Worm (Caenorhabditis elegans) whole organism, young adult: ENCODE measurements around the gene sre-8.

Source experiments
- F37B4.10 ChIP-seq: fragments of 200-800 bp; sonication (Bioruptor generic); IDR thresholded peaks from 2 replicates; pipeline ENCODE4 v1.3.6; 2022; ENCODE audit warnings: missing genetic modification characterization, missing compliant biosample characterization
- F57A8.1 ChIP-seq: fragments of 200-800 bp; sonication (Bioruptor generic); optimal IDR thresholded peaks from 2 replicates; lab custom pipeline; 2018; ENCODE audit warnings: mild to moderate bottlenecking, missing genetic modification characterization, moderate library complexity, missing compliant biosample characterization
- K11D2.4 ChIP-seq: fragments of 200-800 bp; sonication (Bioruptor generic); IDR thresholded peaks from 2 replicates; pipeline ENCODE4 v1.3.6; 2022; ENCODE audit warnings: missing genetic modification reagents, missing genetic modification characterization, missing compliant biosample characterization
- T26A5.8 ChIP-seq: sonication (generic microtip); optimal IDR thresholded peaks from 2 replicates; lab custom pipeline; 2016; ENCODE audit warnings: missing genetic modification characterization, missing compliant biosample characterization
- akir-1 ChIP-seq: fragments of 200-800 bp; sonication (Bioruptor generic); optimal IDR thresholded peaks from 2 replicates; lab custom pipeline; 2018; ENCODE audit warnings: mild to moderate bottlenecking, missing genetic modification characterization, moderate library complexity, missing compliant biosample characterization
- aptf-2 ChIP-seq: fragments of 200-800 bp; sonication (Bioruptor generic); conservative IDR thresholded peaks from 2 replicates; pipeline ENCODE4 v1.3.6; 2022; ENCODE audit warnings: missing genetic modification reagents, missing genetic modification characterization, missing compliant biosample characterization
- aptf-3 ChIP-seq: fragments of 200-800 bp; sonication (Bioruptor generic); IDR thresholded peaks from 2 replicates; pipeline ENCODE4 v1.3.6; 2022; ENCODE audit warnings: missing genetic modification characterization, missing compliant biosample characterization
- atf-7 ChIP-seq: sonication (generic microtip); optimal IDR thresholded peaks from 2 replicates; lab custom pipeline; 2017; ENCODE audit warnings: mild to moderate bottlenecking, missing genetic modification characterization, missing compliant biosample characterization
- athp-1 ChIP-seq: sonication (generic microtip); optimal IDR thresholded peaks from 2 replicates; lab custom pipeline; 2017; ENCODE audit warnings: mild to moderate bottlenecking, missing genetic modification characterization, missing compliant biosample characterization
- attf-3 ChIP-seq: fragments of 200-800 bp; sonication (Bioruptor generic); conservative IDR thresholded peaks from 2 replicates; pipeline ENCODE4 v1.3.6; 2022; ENCODE audit warnings: missing genetic modification reagents, missing genetic modification characterization, missing compliant biosample characterization
- attf-6 ChIP-seq: fragments of 200-800 bp; sonication (Bioruptor generic); IDR thresholded peaks from 2 replicates; pipeline ENCODE4 v1.3.6; 2022; ENCODE audit warnings: missing genetic modification reagents, missing genetic modification characterization, missing compliant biosample characterization
- bed-2 ChIP-seq: fragments of 200-800 bp; sonication (Bioruptor generic); IDR thresholded peaks from 2 replicates; pipeline ENCODE4 v1.3.6; 2022; ENCODE audit warnings: missing genetic modification reagents, missing genetic modification characterization, missing compliant biosample characterization
- cebp-2 ChIP-seq: fragments of 200-800 bp; sonication (Bioruptor generic); IDR thresholded peaks from 2 replicates; pipeline ENCODE4 v1.3.6; 2022; ENCODE audit warnings: missing genetic modification characterization, missing compliant biosample characterization
- ceh-91 ChIP-seq: fragments of 200-800 bp; sonication (Bioruptor generic); IDR thresholded peaks from 2 replicates; pipeline ENCODE4 v1.3.6; 2022; ENCODE audit warnings: missing genetic modification reagents, missing genetic modification characterization, missing compliant biosample characterization
- egl-44 ChIP-seq: fragments of 200-800 bp; sonication (Bioruptor generic); IDR thresholded peaks from 2 replicates; pipeline ENCODE4 v1.3.6; 2022; ENCODE audit warnings: missing genetic modification reagents, missing genetic modification characterization, missing compliant biosample characterization
- ets-4 ChIP-seq: fragments of 200-800 bp; sonication (Bioruptor generic); optimal IDR thresholded peaks from 2 replicates; lab custom pipeline; 2018; ENCODE audit warnings: mild to moderate bottlenecking, missing genetic modification characterization, missing compliant biosample characterization
- fkh-3 ChIP-seq: sonication (generic microtip); optimal IDR thresholded peaks from 2 replicates; lab custom pipeline; 2016; ENCODE audit warnings: mild to moderate bottlenecking, missing genetic modification characterization, missing compliant biosample characterization
- hlh-26 ChIP-seq: fragments of 200-800 bp; sonication (Bioruptor generic); conservative IDR thresholded peaks from 2 replicates; pipeline ENCODE4 v1.3.6; 2022; ENCODE audit warnings: missing genetic modification reagents, missing genetic modification characterization, missing compliant biosample characterization
- lag-1 ChIP-seq: fragments of 200-800 bp; sonication (Bioruptor generic); IDR thresholded peaks from 2 replicates; pipeline ENCODE4 v1.3.6; 2022; ENCODE audit warnings: missing genetic modification reagents, missing genetic modification characterization, missing compliant biosample characterization
- let-607 ChIP-seq, 2 experiments: fragments of 200-800 bp in 1 of 2; sonication (Bioruptor generic) in 1 of 2; sonication (generic microtip) in 1 of 2; optimal IDR thresholded peaks; 2 replicates each; lab custom pipeline; 2016 to 2018; ENCODE audit warnings: mild to moderate bottlenecking in 2 of 2, missing compliant biosample characterization in 2 of 2, missing genetic modification characterization in 2 of 2, moderate library complexity in 2 of 2, missing genotype in 1 of 2
- lin-40 ChIP-seq: sonication (generic microtip); optimal IDR thresholded peaks from 2 replicates; lab custom pipeline; 2016; ENCODE audit warnings: missing genetic modification characterization, mild to moderate bottlenecking, missing compliant biosample characterization, missing genotype, missing genetic modification reagents
- mcd-1 ChIP-seq: fragments of 200-800 bp; sonication (Bioruptor generic); IDR thresholded peaks from 2 replicates; pipeline ENCODE4 v1.3.6; 2022; ENCODE audit warnings: missing genetic modification reagents, missing genetic modification characterization, missing compliant biosample characterization
- mel-28 ChIP-seq: sonication (generic microtip); optimal IDR thresholded peaks from 2 replicates; lab custom pipeline; 2016; ENCODE audit warnings: borderline replicate concordance, mild to moderate bottlenecking, missing genetic modification characterization, missing compliant biosample characterization
- nfya-1 ChIP-seq: sonication (generic microtip); optimal IDR thresholded peaks from 2 replicates; lab custom pipeline; 2017; ENCODE audit warnings: antibody characterized with exemption, missing compliant biosample characterization, missing genetic modification characterization, borderline replicate concordance; ENCODE audit not compliant: insufficient read depth
- nhr-120 ChIP-seq: fragments of 200-800 bp; sonication (Bioruptor generic); IDR thresholded peaks from 2 replicates; pipeline ENCODE4 v1.3.6; 2022; ENCODE audit warnings: missing genetic modification characterization, missing compliant biosample characterization
- nhr-179 ChIP-seq: sonication (generic microtip); optimal IDR thresholded peaks from 2 replicates; lab custom pipeline; 2016; ENCODE audit warnings: mild to moderate bottlenecking, missing genetic modification characterization, missing compliant biosample characterization
- nhr-80 ChIP-seq: sonication (generic microtip); optimal IDR thresholded peaks from 2 replicates; lab custom pipeline; 2016; ENCODE audit warnings: missing genetic modification characterization, missing compliant biosample characterization
- pha-4 ChIP-seq: fragments of 150-350 bp; sonication (generic microtip); optimal IDR thresholded peaks from 2 replicates; lab custom pipeline; 2014; ENCODE audit warnings: missing biosample characterization, missing genetic modification reagents, missing genetic modification characterization
- snpc-1.1 ChIP-seq: sonication (generic microtip); optimal IDR thresholded peaks from 2 replicates; lab custom pipeline; 2017; ENCODE audit warnings: missing genetic modification characterization, mild to moderate bottlenecking, missing compliant biosample characterization, antibody characterized with exemption, moderate library complexity, missing genotype, missing genetic modification reagents; ENCODE audit not compliant: insufficient read depth
- snpc-4 ChIP-seq, 5 experiments: fragments of 150-350 bp in 1 of 5; sonication (generic microtip) in 4 of 5; optimal IDR thresholded peaks; 2 replicates each; lab custom pipeline; 2014 to 2018; ENCODE audit warnings: missing genetic modification characterization in 5 of 5, missing biosample characterization in 3 of 5, antibody characterized with exemption in 2 of 5, mild to moderate bottlenecking in 2 of 5, missing compliant biosample characterization in 2 of 5, missing genotype in 2 of 5, moderate library complexity in 2 of 5, missing genetic modification reagents in 1 of 5
- ztf-25 ChIP-seq: fragments of 200-800 bp; sonication (Bioruptor generic); IDR thresholded peaks from 2 replicates; pipeline ENCODE4 v1.3.6; 2022; ENCODE audit warnings: missing genetic modification reagents, missing genetic modification characterization, missing compliant biosample characterization
- ztf-28 ChIP-seq: fragments of 200-800 bp; sonication (Bioruptor generic); IDR thresholded peaks from 2 replicates; pipeline ENCODE4 v1.3.6; 2022; ENCODE audit warnings: missing genetic modification reagents, missing genetic modification characterization, missing compliant biosample characterization

sre-8 gene

ce11 chrV:14246761-14247160 is 10.2 kb upstream of the sre-8 start, which contains the start of gene K02E11.3 (continued):
- TF ChIP-seq egl-44 (GFP tag; lab: Robert Waterston, UW): no peak

ce11 chrV:14248025-14248424 is 8.9 kb upstream of the sre-8 start, which contains the start of gene K02E11.4:
TSS of gene K02E11.4 (minus strand) at chrV:14248125.
- TF ChIP-seq snpc-1.1 (tag; lab: Kevin White, UChicago) (no peak), nfya-1 (tag; lab: Kevin White, UChicago) (no peak), athp-1 (tag; lab: Kevin White, UChicago) (no peak), F57A8.1 (no peak), aptf-2 (GFP tag; lab: Robert Waterston, UW) (no peak), T26A5.8 (tag; lab: Kevin White, UChicago) (no peak), pha-4 (no peak), akir-1 (GFP tag; lab: Kevin White, UChicago) (no peak), fkh-3 (tag; lab: Kevin White, UChicago) (no peak), snpc-4 (GFP tag; optimal IDR thresholded peaks at IDR 0.05; lab: Kevin White, UChicago) (no peak), snpc-4 (tag; optimal IDR thresholded peaks at IDR 0.05; lab: Kevin White, UChicago) (no peak), cebp-2 (GFP tag; lab: Robert Waterston, UW) (no peak), attf-3 (GFP tag; lab: Robert Waterston, UW) (no peak), F37B4.10 (no peak), bed-2 (GFP tag; lab: Robert Waterston, UW) (no peak), ceh-91 (GFP tag; lab: Robert Waterston, UW) (no peak), attf-6 (GFP tag; lab: Robert Waterston, UW) (no peak), nhr-120 (GFP tag; lab: Robert Waterston, UW) (no peak), lag-1 (GFP tag; lab: Robert Waterston, UW) (no peak)

ce11 chrV:14248654-14249053 is 8.3 kb upstream of the sre-8 start, which contains the start of gene K02E11.6:
TSS of gene K02E11.6 (plus strand) at chrV:14248802.
- no peak for TF ChIP-seq hlh-26 (GFP tag; lab: Robert Waterston, UW)
- no peak for TF ChIP-seq ztf-28 (GFP tag; lab: Robert Waterston, UW)

- TF ChIP-seq mel-28 (tag; lab: Kevin White, UChicago) (no peak), K11D2.4 (GFP tag; lab: Robert Waterston, UW) (no peak), F37B4.10 (no peak), nhr-80 (tag; lab: Kevin White, UChicago) (no peak), snpc-4 (GFP tag; optimal IDR thresholded peaks at IDR 0.05; lab: Kevin White, UChicago) (no peak), snpc-4 (tag; optimal IDR thresholded peaks at IDR 0.05; lab: Kevin White, UChicago) (no peak), mcd-1 (GFP tag; lab: Robert Waterston, UW) (no peak), ztf-25 (GFP tag; lab: Robert Waterston, UW) (no peak), ets-4 (GFP tag; lab: Kevin White, UChicago) (no peak), let-607 (tag; optimal IDR thresholded peaks at IDR 0.05; lab: Kevin White, UChicago) (no peak), lin-40 (tag; lab: Kevin White, UChicago) (no peak), aptf-2 (GFP tag; lab: Robert Waterston, UW) (no peak), atf-7 (no peak), nhr-179 (no peak), snpc-1.1 (tag; lab: Kevin White, UChicago) (no peak), aptf-3 (GFP tag; lab: Robert Waterston, UW) (no peak)
Observed at ce11 chrV:14252025-14252424, 4.9 kb upstream of the sre-8 start, which contains the start of gene K02E11.5. TSS of gene K02E11.5 (plus strand) at chrV:14252325.
